Fruit fly (Drosophila melanogaster) whole organism, wandering third instar larva: ENCODE data around the gene CG18301.
A peak's percentile ranks its signal among the peaks of the same experiment; 100 is the strongest.

ENCODE experiments used
- Abd-B ChIP-seq: fragments of >200 bp; optimal IDR thresholded peaks from 2 replicates; lab custom pipeline; 2017; ENCODE audit warnings: missing biosample characterization, missing genetic modification characterization
- CG32264 ChIP-seq: fragments of 200-800 bp; sonication (Bioruptor generic); optimal IDR thresholded peaks from 2 replicates; lab custom pipeline; 2016; ENCODE audit warnings: missing biosample characterization, missing genetic modification characterization
- CG9705 ChIP-seq: fragments of 200-800 bp; sonication (Bioruptor generic); optimal IDR thresholded peaks from 2 replicates; lab custom pipeline; 2018; ENCODE audit warnings: missing biosample characterization, mild to moderate bottlenecking, missing genetic modification characterization
- CrebA ChIP-seq: fragments of 200-800 bp; sonication (Bioruptor generic); optimal IDR thresholded peaks from 2 replicates; lab custom pipeline; 2016; ENCODE audit warnings: missing biosample characterization, mild to moderate bottlenecking, missing genetic modification characterization, borderline replicate concordance
- Dif ChIP-seq: fragments of 200-275, 200-300 bp; sonication (Bioruptor generic); optimal IDR thresholded peaks from 2 replicates; lab custom pipeline; 2018; ENCODE audit warnings: missing biosample characterization, missing genetic modification characterization; ENCODE audit not compliant: partially characterized antibody
- GATAd ChIP-seq: sonication (Bioruptor generic); optimal IDR thresholded peaks from 2 replicates; lab custom pipeline; 2016; ENCODE audit warnings: missing biosample characterization, missing genetic modification characterization
- HLH106 ChIP-seq: fragments of 200-800 bp; optimal IDR thresholded peaks from 3 replicates; lab custom pipeline; 2019; ENCODE audit warnings: missing biosample characterization, mild to moderate bottlenecking, missing genetic modification characterization, moderate library complexity
- Hr78 ChIP-seq: fragments of >200 bp; optimal IDR thresholded peaks from 2 replicates; lab custom pipeline; 2017; ENCODE audit warnings: missing biosample characterization, missing genetic modification characterization
- Hr83 ChIP-seq: fragments of 200-300 bp; sonication (Bioruptor generic); optimal IDR thresholded peaks from 2 replicates; lab custom pipeline; 2016; ENCODE audit warnings: missing biosample characterization, mild to moderate bottlenecking, missing genetic modification characterization, moderate library complexity; ENCODE audit not compliant: poor library complexity, severe bottlenecking
- Jra ChIP-seq: sonication (Bioruptor generic); optimal IDR thresholded peaks from 2 replicates; lab custom pipeline; 2016; ENCODE audit warnings: missing biosample characterization, missing genetic modification characterization
- Mio ChIP-seq: sonication (Bioruptor generic); optimal IDR thresholded peaks from 2 replicates; lab custom pipeline; 2016; ENCODE audit warnings: missing biosample characterization, missing genetic modification characterization
- Myc ChIP-seq: fragments of >200 bp; optimal IDR thresholded peaks from 2 replicates; lab custom pipeline; 2017
- OdsH ChIP-seq: fragments of 200-800 bp; sonication (Bioruptor generic); optimal IDR thresholded peaks from 2 replicates; lab custom pipeline; 2016; ENCODE audit warnings: missing biosample characterization, mild to moderate bottlenecking, missing genetic modification characterization
- Rel ChIP-seq, 2 experiments: fragments of 200-800 bp; sonication (Bioruptor generic) in 1 of 2; optimal IDR thresholded peaks; 2 replicates in 1 of 2; 3 replicates in 1 of 2; lab custom pipeline; 2016 to 2019; ENCODE audit warnings: mild to moderate bottlenecking in 2 of 2, missing biosample characterization in 2 of 2, missing genetic modification characterization in 2 of 2, moderate library complexity in 1 of 2
- Sp1 ChIP-seq: fragments of 200-800 bp; sonication (Bioruptor generic); optimal IDR thresholded peaks from 3 replicates; lab custom pipeline; 2019; ENCODE audit warnings: missing biosample characterization, mild to moderate bottlenecking, missing genetic modification characterization, moderate library complexity
- Vsx2 ChIP-seq: fragments of 200-300, 225-300 bp; sonication (Bioruptor generic); optimal IDR thresholded peaks from 2 replicates; lab custom pipeline; 2018; ENCODE audit warnings: missing biosample characterization, missing genetic modification characterization; ENCODE audit not compliant: partially characterized antibody
- br ChIP-seq: fragments of 200-800 bp; sonication (Bioruptor generic); optimal IDR thresholded peaks from 2 replicates; lab custom pipeline; 2016; ENCODE audit warnings: missing biosample characterization, missing genetic modification characterization
- dl ChIP-seq, 2 experiments: fragments of 175-275, 200-275 bp in 1 of 2; fragments of 200-275 bp in 1 of 2; sonication (Bioruptor generic); optimal IDR thresholded peaks; lab custom pipeline; 2018; ENCODE audit warnings: mild to moderate bottlenecking in 2 of 2, missing biosample characterization in 2 of 2, missing genetic modification characterization in 2 of 2, moderate library complexity in 2 of 2; ENCODE audit not compliant: partially characterized antibody in 2 of 2, insufficient read depth in 1 of 2
- dmrt93B ChIP-seq: fragments of 200-800 bp; sonication (Bioruptor generic); optimal IDR thresholded peaks from 2 replicates; lab custom pipeline; 2018; ENCODE audit warnings: missing biosample characterization, mild to moderate bottlenecking, missing genetic modification characterization
- ey ChIP-seq: fragments of 200-800 bp; sonication (Bioruptor generic); optimal IDR thresholded peaks from 2 replicates; lab custom pipeline; 2016; ENCODE audit warnings: missing biosample characterization, missing genetic modification characterization
- foxo ChIP-seq, 2 experiments: fragments of 200-800 bp; sonication (Bioruptor generic); optimal IDR thresholded peaks; 2 replicates in 1 of 2; 3 replicates in 1 of 2; lab custom pipeline; 2016 to 2017; ENCODE audit warnings: missing biosample characterization in 2 of 2, missing genetic modification characterization in 2 of 2
- fru ChIP-seq: fragments of 200-800 bp; sonication (Bioruptor generic); optimal IDR thresholded peaks from 3 replicates; lab custom pipeline; 2016; ENCODE audit warnings: missing biosample characterization, mild to moderate bottlenecking, missing genetic modification characterization
- h ChIP-seq: fragments of 200-800 bp; sonication (Bioruptor generic); optimal IDR thresholded peaks from 3 replicates; lab custom pipeline; 2016; ENCODE audit warnings: missing biosample characterization, mild to moderate bottlenecking, missing genetic modification characterization
- lola ChIP-seq: fragments of >200 bp; optimal IDR thresholded peaks from 2 replicates; lab custom pipeline; 2017; ENCODE audit warnings: missing biosample characterization, missing genetic modification characterization
- pan ChIP-seq: fragments of >200 bp; optimal IDR thresholded peaks from 2 replicates; lab custom pipeline; 2017
- rgr ChIP-seq: fragments of 200-800 bp; sonication (Bioruptor generic); optimal IDR thresholded peaks from 3 replicates; lab custom pipeline; 2016; ENCODE audit warnings: missing biosample characterization, mild to moderate bottlenecking, missing genetic modification characterization
- sv ChIP-seq: fragments of 200-800 bp; sonication (Bioruptor generic); optimal IDR thresholded peaks from 3 replicates; lab custom pipeline; 2016; ENCODE audit warnings: missing biosample characterization, missing genetic modification characterization
- tai ChIP-seq: sonication (Bioruptor generic); optimal IDR thresholded peaks from 2 replicates; lab custom pipeline; 2016; ENCODE audit warnings: missing biosample characterization, missing genetic modification characterization
- usp ChIP-seq: fragments of >200 bp; optimal IDR thresholded peaks from 2 replicates; lab custom pipeline; 2017; ENCODE audit warnings: missing biosample characterization, missing genetic modification characterization
- woc ChIP-seq: sonication (Bioruptor generic); optimal IDR thresholded peaks from 2 replicates; lab custom pipeline; 2016; ENCODE audit warnings: missing biosample characterization, mild to moderate bottlenecking, missing genetic modification characterization

CG18301 gene

dm6 chr2L:10552807-10553206 lies 21.2 kb downstream of the CG18301 start (continued):
- TF ChIP-seq dmrt93B (GFP tag; lab: Kevin White, UChicago) = no peak

DNA sequence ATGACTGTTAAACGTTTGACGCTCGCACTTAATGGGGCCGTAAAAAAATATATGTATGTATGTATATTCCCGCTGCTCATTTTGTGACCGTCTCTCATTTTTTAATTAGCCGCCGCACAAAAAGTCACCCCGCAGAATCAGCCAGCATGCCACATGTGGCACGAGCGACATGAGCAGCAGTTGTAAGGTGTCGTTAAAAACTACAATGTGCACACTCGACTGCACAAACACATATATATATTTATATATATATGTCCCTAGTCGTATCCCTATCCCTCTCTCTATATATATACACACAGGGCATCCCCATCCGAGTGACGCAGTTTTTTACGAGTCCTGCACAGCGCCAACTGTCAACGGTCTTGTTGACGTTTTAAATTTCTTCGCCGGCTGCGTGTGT lies 22.1 kb downstream of the CG18301 start:
- no peak for TF ChIP-seq h (GFP tag; lab: Kevin White, UChicago)
- TF ChIP-seq Vsx2 (GFP tag; lab: Kevin White, UChicago) = no peak
- no peak for TF ChIP-seq Mio
- no peak for TF ChIP-seq tai (GFP tag; lab: Kevin White, UChicago)
- TF ChIP-seq GATAd (GFP tag; lab: Kevin White, UChicago) = no peak
- no peak for TF ChIP-seq rgr (GFP tag; lab: Kevin White, UChicago)
- no peak for TF ChIP-seq Hr78 (GFP tag; lab: Kevin White, UChicago)
- no peak for TF ChIP-seq Myc
- TF ChIP-seq, all 38 proteins: peak for 0

dm6 chr2L:10554676-10555075 lies 23.1 kb downstream of the CG18301 start:
- TF ChIP-seq tai (GFP tag; lab: Kevin White, UChicago) = no peak
- no peak for TF ChIP-seq Hr83 (GFP tag; lab: Kevin White, UChicago)
- no peak for TF ChIP-seq usp
- no peak for TF ChIP-seq Myc

DNA sequence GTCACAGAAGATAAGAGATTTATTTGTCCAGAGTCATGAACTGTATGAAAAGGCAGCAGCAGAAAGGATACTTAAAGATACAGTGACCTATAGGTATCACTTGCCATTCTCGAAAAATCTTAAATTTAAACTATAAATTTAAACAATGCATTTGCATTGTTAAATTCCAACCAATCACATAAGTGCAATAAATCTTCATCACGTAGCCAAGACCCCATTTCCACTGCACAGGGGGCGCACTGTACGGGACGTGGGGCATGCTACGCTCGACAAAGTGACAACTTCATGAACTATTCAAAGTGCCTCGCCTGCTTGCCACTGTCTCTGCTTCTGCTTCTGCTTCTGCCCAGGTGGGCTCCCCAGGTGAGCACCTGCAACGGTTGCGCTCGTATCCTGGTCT lies 23.6 kb downstream of the CG18301 start:
- TF ChIP-seq Hr83 (GFP tag; lab: Kevin White, UChicago) (no peak), br (GFP tag; lab: Kevin White, UChicago) (no peak), foxo (GFP tag; optimal IDR thresholded peaks at IDR 0.05; lab: Kevin White, UChicago) (no peak), pan (lab: Kevin White, UChicago) (no peak), Jra (no peak), CG9705 (no peak), Sp1 (GFP tag; lab: Kevin White, UChicago) (no peak), dl (GFP tag; optimal IDR thresholded peaks at IDR 0.05; lab: Kevin White, UChicago; ENCODE audit: insufficient read depth in 1 of 2, partially characterized antibody in 2 of 2) (no peak), woc (GFP tag; lab: Kevin White, UChicago) (no peak), tai (GFP tag; lab: Kevin White, UChicago) (no peak), CG32264 (GFP tag; lab: Kevin White, UChicago) (no peak), Dif (GFP tag; lab: Kevin White, UChicago) (no peak), Hr78 (GFP tag; lab: Kevin White, UChicago) (no peak), fru (GFP tag; lab: Kevin White, UChicago) (no peak), Rel (GFP tag; optimal IDR thresholded peaks at IDR 0.05; lab: Kevin White, UChicago) (no peak), Rel (tag; optimal IDR thresholded peaks at IDR 0.05; lab: Kevin White, UChicago) (no peak)

DNA sequence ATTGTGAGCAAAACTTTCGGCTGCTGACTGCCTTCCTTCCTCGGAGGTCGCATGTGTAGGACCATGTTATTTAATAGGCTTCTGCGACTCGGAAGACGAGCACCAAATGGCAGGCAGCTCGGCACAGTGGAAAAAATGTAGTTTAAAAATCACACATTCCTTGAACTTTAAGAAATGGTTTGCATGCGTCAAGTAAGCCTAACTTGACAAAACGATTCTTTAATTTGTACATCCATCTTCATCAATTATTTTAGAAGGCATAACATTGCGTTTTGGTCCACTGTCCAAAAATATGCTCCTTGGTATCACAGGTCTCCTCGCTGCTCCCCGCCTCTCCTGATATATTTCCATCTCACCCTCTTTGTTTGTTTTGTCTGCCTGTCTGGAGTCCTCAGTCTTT lies 34.1 kb downstream of the CG18301 start:
- TF ChIP-seq Hr83 (GFP tag; lab: Kevin White, UChicago) = no peak
- TF ChIP-seq Jra = no peak
- peak; percentile 34 for TF ChIP-seq h (GFP tag; lab: Kevin White, UChicago)
- no peak for TF ChIP-seq Mio
- no peak for TF ChIP-seq dmrt93B (GFP tag; lab: Kevin White, UChicago)
- no peak for TF ChIP-seq dl (GFP tag; optimal IDR thresholded peaks at IDR 0.05; lab: Kevin White, UChicago; ENCODE audit: insufficient read depth in 1 of 2, partially characterized antibody in 2 of 2)
- peak; percentile 10 for TF ChIP-seq OdsH (GFP tag; lab: Kevin White, UChicago)
- no peak for TF ChIP-seq woc (GFP tag; lab: Kevin White, UChicago)
- no peak for TF ChIP-seq lola (GFP tag; lab: Kevin White, UChicago)
- no peak for TF ChIP-seq sv (GFP tag; lab: Kevin White, UChicago)
- no peak for TF ChIP-seq CrebA (GFP tag; lab: Kevin White, UChicago)
- no peak for TF ChIP-seq GATAd (GFP tag; lab: Kevin White, UChicago)
- TF ChIP-seq Abd-B = no peak
- TF ChIP-seq rgr (GFP tag; lab: Kevin White, UChicago) = peak; percentile 28
- TF ChIP-seq HLH106 = peak; percentile 2
- no peak for TF ChIP-seq tai (GFP tag; lab: Kevin White, UChicago)
- no peak for TF ChIP-seq Sp1 (GFP tag; lab: Kevin White, UChicago)
- no peak for TF ChIP-seq Dif (GFP tag; lab: Kevin White, UChicago)
- peak; percentile 47 for TF ChIP-seq fru (GFP tag; lab: Kevin White, UChicago)
- TF ChIP-seq foxo (GFP tag; optimal IDR thresholded peaks at IDR 0.05; lab: Kevin White, UChicago) = peak in 1 of 2 experiments; percentile 15
- TF ChIP-seq ey (GFP tag; lab: Kevin White, UChicago) = peak; percentile 20
